Worm (Caenorhabditis elegans): ENCODE data around the gene prdm-14.

prdm-14 gene

ce11 chrX:9045913-9046312, at the start of gene prdm-14:
Gene prdm-14, plus strand, starts transcription at chrX:9046213.
- TF ChIP-seq efl-1 (optimal IDR thresholded peaks at IDR 0.05) (no peak), efl-1 (GFP tag; optimal IDR thresholded peaks at IDR 0.05 in 1 of 2) (peak in 1 of 2 experiments; percentile 9), unc-86 (tag; optimal IDR thresholded peaks at IDR 0.05) (no peak)

ce11 chrX:8996496-8997116, 49.4 kb upstream of the prdm-14 start:
- TF ChIP-seq sup-37 (GFP tag; optimal IDR thresholded peaks at IDR 0.05) (no peak), zag-1 (tag; optimal IDR thresholded peaks at IDR 0.05) (no peak), fkh-10 (GFP tag; optimal IDR thresholded peaks at IDR 0.05) (peak; percentile 89), lin-14 (GFP tag; optimal IDR thresholded peaks at IDR 0.05) (peak; percentile 66)

- peak; percentile 67 for TF ChIP-seq lin-14 (GFP tag; optimal IDR thresholded peaks at IDR 0.05)
- peak; percentile 40 for TF ChIP-seq ceh-8 (GFP tag; optimal IDR thresholded peaks at IDR 0.05)
- TF ChIP-seq nhr-71 (tag; optimal IDR thresholded peaks at IDR 0.05), result peak; percentile 16
- TF ChIP-seq nhr-76 (tag; optimal IDR thresholded peaks at IDR 0.05), result no peak
- TF ChIP-seq fos-1 (tag; optimal IDR thresholded peaks at IDR 0.05), result no peak
- TF ChIP-seq lsy-2 (tag; optimal IDR thresholded peaks at IDR 0.05), result peak in 1 of 2 experiments; percentile 25
Measured at ce11 chrX:8997450-8998075, 48.5 kb upstream of the prdm-14 start, which contains the start of gene C24A3.2. Gene C24A3.2, plus strand, starts transcription at chrX:8997500.

ce11 chrX:8998809-8999208, 47.2 kb upstream of the prdm-14 start, which contains the start of gene C24A3.1:
Gene C24A3.1, plus strand, starts transcription at chrX:8999071.
- TF ChIP-seq unc-130 (tag; optimal IDR thresholded peaks at IDR 0.05) (no peak), pqm-1 (tag; optimal IDR thresholded peaks at IDR 0.05) (no peak), efl-3 (GFP tag; optimal IDR thresholded peaks at IDR 0.05) (no peak), grh-1 (GFP tag; IDR thresholded peaks at IDR 0.05) (no peak), rnt-1 (tag; optimal IDR thresholded peaks at IDR 0.05) (no peak), jun-1 (tag; optimal IDR thresholded peaks at IDR 0.05) (no peak)

- no peak for TF ChIP-seq efl-3 (GFP tag; optimal IDR thresholded peaks at IDR 0.05)
- TF ChIP-seq nhr-28 (tag; optimal IDR thresholded peaks at IDR 0.05), result no peak
- TF ChIP-seq ceh-88 (GFP tag; IDR thresholded peaks at IDR 0.05), result no peak
- no peak for TF ChIP-seq ztf-4 (tag; optimal IDR thresholded peaks at IDR 0.05)
- no peak for TF ChIP-seq Y116A8C.19 (tag; optimal IDR thresholded peaks at IDR 0.05; ENCODE audit: borderline replicate concordance)
- TF ChIP-seq lin-13 (GFP tag; optimal IDR thresholded peaks at IDR 0.05), result no peak
- no peak for TF ChIP-seq C04F5.9 (tag; optimal IDR thresholded peaks at IDR 0.05)
- TF ChIP-seq ama-1 (optimal IDR thresholded peaks at IDR 0.05), result no peak
- TF ChIP-seq sptf-1 (tag; optimal IDR thresholded peaks at IDR 0.05), result no peak
- no peak for TF ChIP-seq tbx-2 (tag; optimal IDR thresholded peaks at IDR 0.05)
- no peak for TF ChIP-seq F16B12.6 (tag; optimal IDR thresholded peaks at IDR 0.05)
- TF ChIP-seq nhr-90 (tag; optimal IDR thresholded peaks at IDR 0.05; ENCODE audit: poor library complexity), result no peak
- TF ChIP-seq zag-1 (tag; optimal IDR thresholded peaks at IDR 0.05), result no peak
- TF ChIP-seq C34B4.2 (tag; optimal IDR thresholded peaks at IDR 0.05), result no peak
- TF ChIP-seq nhr-47 (tag; optimal IDR thresholded peaks at IDR 0.05), result no peak
- no peak for TF ChIP-seq hlh-4 (tag; optimal IDR thresholded peaks at IDR 0.05)
- no peak for TF ChIP-seq xbp-1 (tag; optimal IDR thresholded peaks at IDR 0.05)
Measured at ce11 chrX:9010418-9010817, 35.6 kb upstream of the prdm-14 start, which contains the start of gene C24A3.9. Gene C24A3.9, minus strand, starts transcription at chrX:9010518.

ce11 chrX:9011471-9011870, 34.5 kb upstream of the prdm-14 start:
- no peak for TF ChIP-seq nhr-47 (tag; optimal IDR thresholded peaks at IDR 0.05)
- TF ChIP-seq lin-13 (GFP tag; optimal IDR thresholded peaks at IDR 0.05), result no peak
- TF ChIP-seq tlp-1 (tag; optimal IDR thresholded peaks at IDR 0.05), result no peak
- TF ChIP-seq Y116A8C.19 (tag; optimal IDR thresholded peaks at IDR 0.05; ENCODE audit: borderline replicate concordance), result no peak
- no peak for TF ChIP-seq jun-1 (tag; optimal IDR thresholded peaks at IDR 0.05)
- TF ChIP-seq mdl-1 (tag; optimal IDR thresholded peaks at IDR 0.05), result no peak
- TF ChIP-seq F16B12.6 (tag; optimal IDR thresholded peaks at IDR 0.05), result no peak
- TF ChIP-seq nhr-237 (tag; optimal IDR thresholded peaks at IDR 0.05), result no peak
